Fruit fly (Drosophila melanogaster): ENCODE measurements around the gene Vps33B.
A peak's percentile ranks its signal among the peaks of the same experiment; 100 is the strongest.

The Vps33B gene

dm6 chr3R:25490778-25491664, 17.7 kb downstream of the Vps33B start, which contains the start of the genes Gnpat and CG5112 (continued):
- TF ChIP-seq hbn (GFP tag; IDR thresholded peaks at IDR 0.05; ENCODE audit: partially characterized antibody) (peak; percentile 28; the same call in 1 of the 2 replicates), Rx (GFP tag; IDR thresholded peaks at IDR 0.05) (peak; percentile 55), CG1647 (GFP tag; optimal IDR thresholded peaks at IDR 0.05) (peak; percentile 30), ab (GFP tag; optimal IDR thresholded peaks at IDR 0.05) (no peak), NC2α (GFP tag; optimal IDR thresholded peaks at IDR 0.05) (no peak), Lpt (GFP tag; optimal IDR thresholded peaks at IDR 0.05) (no peak), pho (GFP tag; optimal IDR thresholded peaks at IDR 0.05) (peak; percentile 66), ci (GFP tag; IDR thresholded peaks at IDR 0.05) (peak; percentile 92), gt (GFP tag; IDR thresholded peaks at IDR 0.05) (no peak), CG17829 (tag; optimal IDR thresholded peaks at IDR 0.05) (peak; percentile 47), crp (GFP tag; optimal IDR thresholded peaks at IDR 0.05) (peak; percentile 94 to 97), jumu (GFP tag; optimal IDR thresholded peaks at IDR 0.05) (no peak), dpn (GFP tag; optimal IDR thresholded peaks at IDR 0.05) (peak in 1 of 2 experiments; percentile 57), insv (GFP tag; optimal IDR thresholded peaks at IDR 0.05) (peak in 1 of 2 experiments; percentile 22), CG2712 (tag; optimal IDR thresholded peaks at IDR 0.05) (peak; percentile 67), org-1 (GFP tag; optimal IDR thresholded peaks at IDR 0.05) (no peak), CG15601 (tag; optimal IDR thresholded peaks at IDR 0.05) (peak; percentile 58), dati (GFP tag; IDR thresholded peaks at IDR 0.05) (no peak), Asciz (GFP tag; optimal IDR thresholded peaks at IDR 0.05) (no peak), Dfd (GFP tag; optimal IDR thresholded peaks at IDR 0.05) (peak in 1 of 2 experiments; percentile 12), ems (GFP tag; optimal IDR thresholded peaks at IDR 0.05) (peak; percentile 67), ham (GFP tag; IDR thresholded peaks at IDR 0.05) (peak; percentile 19; the same call in 1 of the 2 replicates), CG17612 (GFP tag; IDR thresholded peaks at IDR 0.05) (peak; percentile 49; the same call in 1 of the 2 replicates), CG10979 (tag; optimal IDR thresholded peaks at IDR 0.05) (peak; percentile 37), Trl (optimal IDR thresholded peaks at IDR 0.05) (no peak), Trl (GFP tag; optimal IDR thresholded peaks at IDR 0.05) (peak; percentile 55), Drgx (GFP tag; IDR thresholded peaks at IDR 0.05) (no peak; the same call in 1 of the 2 replicates), NFAT (GFP tag; IDR thresholded peaks at IDR 0.05) (peak; percentile 90), fru (optimal IDR thresholded peaks at IDR 0.05) (no peak), CG3847 (GFP tag; IDR thresholded peaks at IDR 0.05) (peak; percentile 85), Blimp-1 (GFP tag; optimal IDR thresholded peaks at IDR 0.05) (peak; percentile 37), gsb-n (tag; optimal IDR thresholded peaks at IDR 0.05) (peak; percentile 20), Doc3 (GFP tag; IDR thresholded peaks at IDR 0.05; ENCODE audit: partially characterized antibody) (peak; percentile 56; the same call in 2 of the 3 replicates), bbx (GFP tag; IDR thresholded peaks at IDR 0.05; ENCODE audit: partially characterized antibody) (peak; percentile 74), ind (GFP tag; optimal IDR thresholded peaks at IDR 0.05) (peak; percentile 55), HmgD (GFP tag; optimal IDR thresholded peaks at IDR 0.05) (peak; percentile 74), CG2889 (GFP tag; IDR thresholded peaks at IDR 0.05) (peak; percentile 73; the same call in 2 of the 3 replicates), CG6683 (GFP tag; optimal IDR thresholded peaks at IDR 0.05) (no peak), CG2875 (GFP tag; optimal IDR thresholded peaks at IDR 0.05) (no peak), CG17912 (GFP tag; optimal IDR thresholded peaks at IDR 0.05) (peak; percentile 20), Hr39 (optimal IDR thresholded peaks at IDR 0.05) (no peak), CG4328 (GFP tag; optimal IDR thresholded peaks at IDR 0.05) (peak; percentile 68), Sry-β (GFP tag; optimal IDR thresholded peaks at IDR 0.05) (peak; percentile 15), tgo (GFP tag; IDR thresholded peaks at IDR 0.05) (peak; percentile 61), CG2120 (GFP tag; optimal IDR thresholded peaks at IDR 0.05) (peak; percentile 79), tin (GFP tag; optimal IDR thresholded peaks at IDR 0.05) (peak; percentile 75), BtbVII (GFP tag; optimal IDR thresholded peaks at IDR 0.05) (no peak), lilli (GFP tag; optimal IDR thresholded peaks at IDR 0.05) (peak; percentile 62), CkIIα-i1 (GFP tag; IDR thresholded peaks at IDR 0.05) (no peak), lbe (GFP tag; optimal IDR thresholded peaks at IDR 0.05) (no peak)
